Fruit fly (Drosophila melanogaster) whole organism, embryonic: ENCODE data around the gene CG7518.

Source experiments
- CG10321 ChIP-seq: fragments of 200-800 bp; sonication (Bioruptor generic); IDR thresholded peaks from 2 replicates; pipeline ENCODE4 v1.3.6; 2022; ENCODE audit warnings: missing biosample characterization, missing genetic modification characterization
- CG10543 ChIP-seq: fragments of 200-800 bp; sonication (Bioruptor generic); optimal IDR thresholded peaks from 3 replicates; lab custom pipeline; 2017; ENCODE audit warnings: missing biosample characterization, mild to moderate bottlenecking, missing genetic modification characterization, moderate library complexity
- CG11456 ChIP-seq: fragments of 200-800 bp; sonication (Bioruptor generic); IDR thresholded peaks from 3 replicates; pipeline ENCODE4 v1.3.6; 2022; ENCODE audit warnings: missing biosample characterization, missing genetic modification characterization
- CG11723 ChIP-seq: fragments of 200-800 bp; sonication (Bioruptor generic); optimal IDR thresholded peaks from 2 replicates; lab custom pipeline; 2017; ENCODE audit warnings: missing biosample characterization, mild to moderate bottlenecking, missing genetic modification characterization
- CG12659 ChIP-seq: fragments of 200-800 bp; sonication (Bioruptor generic); optimal IDR thresholded peaks from 3 replicates; lab custom pipeline; 2017; ENCODE audit warnings: mild to moderate bottlenecking, missing biosample characterization, missing genetic modification reagents, missing genetic modification characterization
- CG12942 ChIP-seq: fragments of 200-800 bp; sonication (Bioruptor generic); optimal IDR thresholded peaks from 3 replicates; lab custom pipeline; 2016; ENCODE audit warnings: missing biosample characterization, missing genetic modification characterization
- CG15269 ChIP-seq: fragments of 200-800 bp; sonication (Bioruptor generic); optimal IDR thresholded peaks from 2 replicates; lab custom pipeline; 2018; ENCODE audit warnings: missing biosample characterization, mild to moderate bottlenecking, missing genetic modification characterization, moderate library complexity
- CG18262 ChIP-seq: fragments of 200-800 bp; optimal IDR thresholded peaks from 3 replicates; lab custom pipeline; 2019; ENCODE audit warnings: missing biosample characterization, mild to moderate bottlenecking, missing genetic modification characterization, moderate library complexity
- CG30020 ChIP-seq: fragments of 200-800 bp; optimal IDR thresholded peaks from 2 replicates; lab custom pipeline; 2019; ENCODE audit warnings: missing biosample characterization, mild to moderate bottlenecking, missing genetic modification characterization, moderate library complexity
- CG32767 ChIP-seq: fragments of 200-800 bp; sonication (Bioruptor generic); IDR thresholded peaks from 2 replicates; pipeline ENCODE4 v1.3.6; 2022; ENCODE audit warnings: missing biosample characterization, missing genetic modification characterization
- CG34224 ChIP-seq: fragments of 200-800 bp; sonication (Bioruptor generic); IDR thresholded peaks from 3 replicates; pipeline ENCODE4 v1.3.6; 2022; ENCODE audit warnings: missing biosample characterization, missing genetic modification characterization; ENCODE audit not compliant: partially characterized antibody
- CG3847 ChIP-seq: fragments of 200-800 bp; sonication (Bioruptor generic); IDR thresholded peaks from 2 replicates; pipeline ENCODE4 v1.3.6; 2022; ENCODE audit warnings: missing biosample characterization, missing genetic modification characterization
- CG4617 ChIP-seq: fragments of 200-800 bp; sonication (Bioruptor generic); optimal IDR thresholded peaks from 3 replicates; lab custom pipeline; 2016; ENCODE audit warnings: missing biosample characterization, missing genetic modification characterization, borderline replicate concordance
- CG6854 ChIP-seq: fragments of 200-800 bp; sonication (Bioruptor generic); optimal IDR thresholded peaks from 3 replicates; lab custom pipeline; 2017; ENCODE audit warnings: missing biosample characterization, mild to moderate bottlenecking, missing genetic modification characterization
- CG7372 ChIP-seq: fragments of 200-800 bp; sonication (Bioruptor generic); IDR thresholded peaks from 2 replicates; pipeline ENCODE4 v1.3.6; 2022; ENCODE audit warnings: missing biosample characterization, missing genetic modification characterization
- CG7928 ChIP-seq: fragments of 200-800 bp; sonication (Bioruptor generic); optimal IDR thresholded peaks from 2 replicates; lab custom pipeline; 2017; ENCODE audit warnings: missing biosample characterization, mild to moderate bottlenecking, missing genetic modification characterization
- CG8388 ChIP-seq: fragments of 200-800 bp; sonication (Bioruptor generic); optimal IDR thresholded peaks from 2 replicates; lab custom pipeline; 2019; ENCODE audit warnings: missing biosample characterization, mild to moderate bottlenecking, missing genetic modification characterization, moderate library complexity
- CG8478 ChIP-seq: fragments of >200 bp; optimal IDR thresholded peaks from 2 replicates; lab custom pipeline; 2018
- CHES-1-like ChIP-seq: fragments of 200-800 bp; sonication (Bioruptor generic); optimal IDR thresholded peaks from 2 replicates; lab custom pipeline; 2016; ENCODE audit warnings: missing biosample characterization, missing genetic modification characterization
- CrebB ChIP-seq: fragments of 200-800 bp; sonication (Bioruptor generic); optimal IDR thresholded peaks from 3 replicates; lab custom pipeline; 2018; ENCODE audit warnings: missing biosample characterization, mild to moderate bottlenecking, missing genetic modification characterization
- Dp ChIP-seq: fragments of 200-800 bp; sonication (Bioruptor generic); optimal IDR thresholded peaks from 2 replicates; lab custom pipeline; 2018; ENCODE audit warnings: missing biosample characterization, mild to moderate bottlenecking, missing genetic modification characterization, moderate library complexity
- E2f2 ChIP-seq: fragments of 200-800 bp; sonication (Bioruptor generic); IDR thresholded peaks from 2 replicates; pipeline ENCODE4 v1.3.6; 2022; ENCODE audit warnings: missing biosample characterization, missing genetic modification characterization
- Ets65A ChIP-seq: fragments of 200-800 bp; sonication (Bioruptor generic); peaks from one replicate; lab custom pipeline; 2016; ENCODE audit warnings: missing biosample characterization, missing genetic modification characterization
- HLH3B ChIP-seq: fragments of 200-800 bp; sonication (Bioruptor generic); IDR thresholded peaks from 2 replicates; pipeline ENCODE4 v1.3.6; 2022; ENCODE audit warnings: missing biosample characterization, missing genetic modification characterization
- Lhr ChIP-seq: fragments of 200-800 bp; sonication (Bioruptor generic); optimal IDR thresholded peaks from 3 replicates; lab custom pipeline; 2017; ENCODE audit warnings: mild to moderate bottlenecking, missing biosample characterization, missing genetic modification reagents, missing genetic modification characterization
- MESR4 ChIP-seq: fragments of 200-800 bp; sonication (Bioruptor generic); optimal IDR thresholded peaks from 2 replicates; lab custom pipeline; 2018; ENCODE audit warnings: missing biosample characterization, mild to moderate bottlenecking, missing genetic modification characterization, moderate library complexity
- Opbp ChIP-seq: fragments of 200-800 bp; sonication (Bioruptor generic); IDR thresholded peaks from 3 replicates; pipeline ENCODE4 v1.3.6; 2022; ENCODE audit warnings: missing biosample characterization, missing genetic modification characterization; ENCODE audit not compliant: partially characterized antibody
- Ptx1 ChIP-seq: fragments of 200-800 bp; sonication (Bioruptor generic); IDR thresholded peaks from 2 replicates; pipeline ENCODE4 v1.3.6; 2022; ENCODE audit warnings: missing biosample characterization, missing genetic modification characterization
- Sin3A ChIP-seq: fragments of >200 bp; optimal IDR thresholded peaks from 2 replicates; lab custom pipeline; 2018
- Spps ChIP-seq: fragments of 200-800 bp; sonication (Bioruptor generic); optimal IDR thresholded peaks from 2 replicates; lab custom pipeline; 2018; ENCODE audit warnings: missing biosample characterization, mild to moderate bottlenecking, missing genetic modification characterization
- al ChIP-seq: fragments of 200-800 bp; sonication (Bioruptor generic); IDR thresholded peaks from 2 replicates; pipeline ENCODE4 v1.3.6; 2022; ENCODE audit warnings: missing biosample characterization, missing genetic modification characterization
- bbx ChIP-seq: fragments of 200-800 bp; sonication (Bioruptor generic); IDR thresholded peaks from 2 replicates; pipeline ENCODE4 v1.3.6; 2022; ENCODE audit warnings: missing biosample characterization, missing genetic modification characterization; ENCODE audit not compliant: partially characterized antibody
- bowl ChIP-seq: fragments of 200-800 bp; sonication (Bioruptor generic); IDR thresholded peaks from 2 replicates; pipeline ENCODE4 v1.3.6; 2022; ENCODE audit warnings: missing biosample characterization, missing genetic modification characterization
- cg ChIP-seq: fragments of 200-800 bp; sonication (Bioruptor generic); optimal IDR thresholded peaks from 3 replicates; lab custom pipeline; 2019; ENCODE audit warnings: missing biosample characterization, mild to moderate bottlenecking, missing genetic modification characterization, moderate library complexity
- chm ChIP-seq: fragments of 200-800 bp; sonication (Bioruptor generic); IDR thresholded peaks from 2 replicates; pipeline ENCODE4 v1.3.6; 2022; ENCODE audit warnings: missing biosample characterization, missing genetic modification characterization
- dmrt99B ChIP-seq: fragments of 200-800 bp; sonication (Bioruptor generic); optimal IDR thresholded peaks from 2 replicates; lab custom pipeline; 2018; ENCODE audit warnings: missing biosample characterization, mild to moderate bottlenecking, missing genetic modification characterization, moderate library complexity
- hth ChIP-seq: fragments of >200 bp; optimal IDR thresholded peaks from 2 replicates; lab custom pipeline; 2017; ENCODE audit warnings: inconsistent platforms
- insv ChIP-seq, 2 experiments: fragments of 200-800 bp; sonication (Bioruptor generic); optimal IDR thresholded peaks; 3 replicates each; lab custom pipeline; 2016 to 2018; ENCODE audit warnings: missing biosample characterization in 2 of 2, missing genetic modification characterization in 2 of 2
- pfk ChIP-seq: fragments of 200-800 bp; sonication (Bioruptor generic); optimal IDR thresholded peaks from 2 replicates; lab custom pipeline; 2018; ENCODE audit warnings: missing biosample characterization, mild to moderate bottlenecking, missing genetic modification characterization, moderate library complexity
- schlank ChIP-seq: fragments of 200-800 bp; sonication (Bioruptor generic); optimal IDR thresholded peaks from 2 replicates; lab custom pipeline; 2018; ENCODE audit warnings: missing biosample characterization, mild to moderate bottlenecking, missing genetic modification characterization
- sd ChIP-seq: fragments of 200-800 bp; sonication (Bioruptor generic); optimal IDR thresholded peaks from 3 replicates; lab custom pipeline; 2018; ENCODE audit warnings: missing biosample characterization, mild to moderate bottlenecking, missing genetic modification characterization, moderate library complexity
- sna ChIP-seq: fragments of 200-800 bp; sonication (Bioruptor generic); IDR thresholded peaks from 2 replicates; pipeline ENCODE4 v1.3.6; 2022; ENCODE audit warnings: missing biosample characterization, missing genetic modification characterization; ENCODE audit not compliant: partially characterized antibody
- tll ChIP-seq, 2 experiments: fragments of 200-800 bp in 1 of 2; fragments of >200 bp in 1 of 2; sonication (Bioruptor generic) in 1 of 2; optimal IDR thresholded peaks; 2 replicates each; lab custom pipeline; 2017 to 2019; ENCODE audit warnings: missing biosample characterization in 2 of 2, missing genetic modification characterization in 2 of 2, mild to moderate bottlenecking in 1 of 2, moderate library complexity in 1 of 2
- ttk ChIP-seq: fragments of 200-800 bp; sonication (Bioruptor generic); IDR thresholded peaks from 2 replicates; pipeline ENCODE4 v2.1.2; 2022; ENCODE audit warnings: missing biosample characterization, missing genetic modification characterization
- unpg ChIP-seq: fragments of 200-800 bp; sonication (Bioruptor generic); optimal IDR thresholded peaks from 3 replicates; lab custom pipeline; 2018; ENCODE audit warnings: missing biosample characterization, mild to moderate bottlenecking, missing genetic modification characterization, moderate library complexity
- usp ChIP-seq: fragments of >200 bp; optimal IDR thresholded peaks from 2 replicates; lab custom pipeline; 2017; ENCODE audit warnings: missing biosample characterization, missing genetic modification characterization
- vnd ChIP-seq: fragments of 200-800 bp; sonication (Bioruptor generic); IDR thresholded peaks from 3 replicates; pipeline ENCODE4 v1.3.6; 2022; ENCODE audit warnings: missing biosample characterization, missing genetic modification characterization; ENCODE audit not compliant: partially characterized antibody
- yki ChIP-seq: fragments of >200 bp; optimal IDR thresholded peaks from 3 replicates; lab custom pipeline; 2018

CG7518 gene

dm6 chr3R:12998234-12998591 is 324 bp downstream of the CG7518 start:
- TF ChIP-seq Ets65A (peak; percentile 22), Opbp (GFP tag; lab: Robert Waterston, UW) (0 out of 3 replicates have a peak, but pooled peaks have one; percentile 1), CG8388 (GFP tag; lab: Kevin White, UChicago) (peak; percentile 97), CG8478 (lab: Kevin White, UChicago) (peak; percentile 40), CrebB (no peak), CG12942 (no peak), MESR4 (peak; percentile 4), cg (peak; percentile 92), CG4617 (GFP tag; lab: Kevin White, UChicago) (peak; percentile 18)

dm6 chr3R:13009595-13009994 is 11.7 kb downstream of the CG7518 start, which contains the start of gene CG11656:
Gene CG11656, plus strand, starts transcription at chr3R:13009895.
- TF ChIP-seq CG11456 (GFP tag; lab: Robert Waterston, UW) (no peak), Spps (tag; lab: Kevin White, UChicago) (no peak), yki (lab: Kevin White, UChicago) (no peak), usp (GFP tag; lab: Kevin White, UChicago) (no peak), al (GFP tag; lab: Robert Waterston, UW) (no peak), schlank (tag; lab: Kevin White, UChicago) (no peak), CG10543 (GFP tag; lab: Kevin White, UChicago) (no peak), sd (tag; lab: Kevin White, UChicago) (no peak), dmrt99B (tag; lab: Kevin White, UChicago) (no peak), bowl (no peak), Ptx1 (no peak), CG6854 (no peak), unpg (GFP tag; lab: Kevin White, UChicago) (no peak), chm (no peak)

- TF ChIP-seq CG32767 (GFP tag; lab: Robert Waterston, UW) (no peak), CG7928 (GFP tag; lab: Kevin White, UChicago) (peak; percentile 90), CG18262 (tag; lab: Kevin White, UChicago) (no peak), CG11723 (GFP tag; lab: Kevin White, UChicago) (no peak), CHES-1-like (GFP tag; lab: Kevin White, UChicago) (no peak), insv (GFP tag; optimal IDR thresholded peaks at IDR 0.05; lab: Kevin White, UChicago) (peak in 1 of 2 experiments; percentile 12), CG12659 (GFP tag; lab: Kevin White, UChicago) (peak; percentile 78), CG10321 (GFP tag; lab: Robert Waterston, UW) (0 out of 2 replicates have a peak, but pooled peaks have one; percentile 16), Spps (tag; lab: Kevin White, UChicago) (no peak), cg (peak; percentile 97), Sin3A (lab: Kevin White, UChicago) (peak; percentile 91), vnd (no peak), E2f2 (GFP tag; lab: Robert Waterston, UW) (0 out of 2 replicates have a peak, but pooled peaks have one; percentile 8), ttk (no peak), CG3847 (peak; percentile 54), Lhr (GFP tag; lab: Kevin White, UChicago) (peak; percentile 78), CG34224 (GFP tag; lab: Robert Waterston, UW) (peak; percentile 28; the same call in 2 of the 3 replicates), sna (GFP tag; lab: Robert Waterston, UW) (peak; percentile 55; the same call in 1 of the 2 replicates), Dp (GFP tag; lab: Kevin White, UChicago) (peak; percentile 52), bbx (peak; percentile 32; the same call in 1 of the 2 replicates), pfk (GFP tag; lab: Kevin White, UChicago) (no peak), tll (GFP tag; optimal IDR thresholded peaks at IDR 0.05; lab: Kevin White, UChicago) (peak in 1 of 2 experiments; percentile 5), CG7372 (GFP tag; lab: Robert Waterston, UW) (no peak), HLH3B (GFP tag; lab: Robert Waterston, UW) (no peak), hth (lab: Kevin White, UChicago) (no peak), CG15269 (tag; lab: Kevin White, UChicago) (no peak), CG30020 (tag; lab: Kevin White, UChicago) (peak; percentile 27)
Measured at dm6 chr3R:13010905-13011620, 13.2 kb downstream of the CG7518 start, which contains the start of gene CG8031. Gene CG8031, minus strand, starts transcription at chr3R:13011310.
